Worm (Caenorhabditis elegans) whole organism, midembryonic: ENCODE data around the gene W06G6.2.

Source experiments
- T22C8.4 ChIP-seq: fragments of 200-800 bp; sonication (Bioruptor generic); IDR thresholded peaks from 2 replicates; pipeline ENCODE4 v1.3.6; 2022; ENCODE audit warnings: missing genetic modification characterization, missing compliant biosample characterization
- ztf-29 ChIP-seq: fragments of 200-800 bp; sonication (Bioruptor generic); IDR thresholded peaks from 2 replicates; pipeline ENCODE4 v1.3.6; 2022; ENCODE audit warnings: missing genetic modification reagents, missing genetic modification characterization, missing compliant biosample characterization

- TF ChIP-seq ztf-29 (no peak), T22C8.4 (GFP tag; lab: Robert Waterston, UW) (no peak)
These were observed 9.1 kb downstream of the W06G6.2 start, which contains the start of gene srw-76 for ce11 chrV:16638204-16638603.
